Fruit fly (Drosophila melanogaster) whole organism, pupa: ENCODE data around the gene Argl.

ENCODE experiments used
- CG10348 ChIP-seq: fragments of 200-800 bp; sonication (Bioruptor generic); IDR thresholded peaks from 2 replicates; pipeline ENCODE4 v1.3.6; 2022; ENCODE audit warnings: missing biosample characterization, missing genetic modification characterization
- CG12605 ChIP-seq: fragments of 200-800 bp; sonication (Bioruptor generic); IDR thresholded peaks from 2 replicates; pipeline ENCODE4 v1.3.6; 2022; ENCODE audit warnings: missing biosample characterization, missing genetic modification characterization
- CG13204 ChIP-seq: fragments of 200-800 bp; sonication (Bioruptor generic); optimal IDR thresholded peaks from 2 replicates; lab custom pipeline; 2018; ENCODE audit warnings: missing biosample characterization, mild to moderate bottlenecking, missing genetic modification characterization, moderate library complexity
- CG14655 ChIP-seq: fragments of 200-800 bp; sonication (Bioruptor generic); optimal IDR thresholded peaks from 3 replicates; lab custom pipeline; 2017; ENCODE audit warnings: mild to moderate bottlenecking, missing biosample characterization, missing genetic modification reagents, missing genetic modification characterization
- CG15710 ChIP-seq: fragments of 200-800 bp; sonication (Bioruptor generic); optimal IDR thresholded peaks from 2 replicates; lab custom pipeline; 2018; ENCODE audit warnings: missing biosample characterization, mild to moderate bottlenecking, missing genetic modification characterization, moderate library complexity
- CG17806 ChIP-seq: fragments of 200-800 bp; sonication (Bioruptor generic); optimal IDR thresholded peaks from 2 replicates; lab custom pipeline; 2018; ENCODE audit warnings: missing biosample characterization, mild to moderate bottlenecking, missing genetic modification characterization, moderate library complexity
- CG32121 ChIP-seq: fragments of 200-800 bp; sonication (Bioruptor generic); IDR thresholded peaks from 2 replicates; pipeline ENCODE4 v1.3.6; 2022; ENCODE audit warnings: missing biosample characterization, missing genetic modification characterization
- CG34367 ChIP-seq: fragments of 200-800 bp; sonication (Bioruptor generic); optimal IDR thresholded peaks from 2 replicates; lab custom pipeline; 2018; ENCODE audit warnings: missing biosample characterization, mild to moderate bottlenecking, missing genetic modification characterization
- CG4496 ChIP-seq: fragments of 200-800 bp; sonication (Bioruptor generic); IDR thresholded peaks from 3 replicates; pipeline ENCODE4 v1.3.6; 2022; ENCODE audit warnings: missing biosample characterization, missing genetic modification characterization
- CG8159 ChIP-seq: fragments of 200-800 bp; sonication (Bioruptor generic); optimal IDR thresholded peaks from 3 replicates; lab custom pipeline; 2018; ENCODE audit warnings: missing biosample characterization, mild to moderate bottlenecking, missing genetic modification characterization, moderate library complexity
- CG8301 ChIP-seq: fragments of 200-800 bp; sonication (Bioruptor generic); optimal IDR thresholded peaks from 2 replicates; lab custom pipeline; 2018; ENCODE audit warnings: missing biosample characterization, mild to moderate bottlenecking, missing genetic modification characterization
- CG9948 ChIP-seq: fragments of 200-800 bp; sonication (Bioruptor generic); optimal IDR thresholded peaks from 2 replicates; lab custom pipeline; 2018; ENCODE audit warnings: missing biosample characterization, mild to moderate bottlenecking, missing genetic modification characterization, moderate library complexity
- D1 ChIP-seq: fragments of 200-800 bp; sonication (Bioruptor generic); optimal IDR thresholded peaks from 2 replicates; lab custom pipeline; 2018; ENCODE audit warnings: missing biosample characterization, mild to moderate bottlenecking, missing genetic modification characterization, moderate library complexity
- EcR ChIP-seq: fragments of 200-800 bp; sonication (Bioruptor generic); optimal IDR thresholded peaks from 3 replicates; lab custom pipeline; 2019; ENCODE audit warnings: missing biosample characterization, missing genetic modification characterization, mild to moderate bottlenecking, moderate library complexity, missing genetic modification reagents
- Ets98B ChIP-seq: fragments of 200-800 bp; sonication (Bioruptor generic); IDR thresholded peaks from 2 replicates; pipeline ENCODE4 v1.3.6; 2022; ENCODE audit warnings: missing biosample characterization, missing genetic modification characterization
- Pif1A ChIP-seq: fragments of 200-800 bp; sonication (Bioruptor generic); optimal IDR thresholded peaks from 3 replicates; lab custom pipeline; 2016; ENCODE audit warnings: missing biosample characterization, missing genetic modification characterization
- Pif1B ChIP-seq: fragments of 200-800 bp; sonication (Bioruptor generic); optimal IDR thresholded peaks from 3 replicates; lab custom pipeline; 2016; ENCODE audit warnings: missing biosample characterization, missing genetic modification characterization
- Snoo ChIP-seq: fragments of 200-800 bp; sonication (Bioruptor generic); optimal IDR thresholded peaks from 3 replicates; lab custom pipeline; 2017; ENCODE audit warnings: missing biosample characterization, mild to moderate bottlenecking, missing genetic modification characterization, inconsistent platforms
- fd96Ca ChIP-seq: fragments of 200-800 bp; sonication (Bioruptor generic); IDR thresholded peaks from 3 replicates; pipeline ENCODE4 v1.3.6; 2022; ENCODE audit warnings: missing biosample characterization, missing genetic modification characterization
- gl ChIP-seq: fragments of 200-800 bp; sonication (Bioruptor generic); optimal IDR thresholded peaks from 2 replicates; lab custom pipeline; 2018; ENCODE audit warnings: missing biosample characterization, mild to moderate bottlenecking, missing genetic modification characterization
- rn ChIP-seq: fragments of 200-800 bp; sonication (Bioruptor generic); IDR thresholded peaks from 2 replicates; pipeline ENCODE4 v1.3.6; 2022; ENCODE audit warnings: missing biosample characterization, missing genetic modification characterization

Argl gene

dm6 chr2L:8940680-8941079, 1.2 kb downstream of the Argl start:
- TF ChIP-seq CG13204 (GFP tag; lab: Kevin White, UChicago) = no peak
- no peak for TF ChIP-seq CG34367 (tag; lab: Kevin White, UChicago)
- TF ChIP-seq CG9948 (tag; lab: Kevin White, UChicago) = no peak
- TF ChIP-seq gl = no peak
- no peak for TF ChIP-seq CG8159 (tag; lab: Kevin White, UChicago)
- TF ChIP-seq Pif1A (GFP tag; lab: Kevin White, UChicago) = no peak
- TF ChIP-seq Pif1B (GFP tag; lab: Kevin White, UChicago) = no peak
- no peak for TF ChIP-seq CG4496 (GFP tag; lab: Robert Waterston, UW)
- TF ChIP-seq CG32121 (GFP tag; lab: Robert Waterston, UW) = no peak
- no peak for TF ChIP-seq Snoo (tag; lab: Kevin White, UChicago)

DNA sequence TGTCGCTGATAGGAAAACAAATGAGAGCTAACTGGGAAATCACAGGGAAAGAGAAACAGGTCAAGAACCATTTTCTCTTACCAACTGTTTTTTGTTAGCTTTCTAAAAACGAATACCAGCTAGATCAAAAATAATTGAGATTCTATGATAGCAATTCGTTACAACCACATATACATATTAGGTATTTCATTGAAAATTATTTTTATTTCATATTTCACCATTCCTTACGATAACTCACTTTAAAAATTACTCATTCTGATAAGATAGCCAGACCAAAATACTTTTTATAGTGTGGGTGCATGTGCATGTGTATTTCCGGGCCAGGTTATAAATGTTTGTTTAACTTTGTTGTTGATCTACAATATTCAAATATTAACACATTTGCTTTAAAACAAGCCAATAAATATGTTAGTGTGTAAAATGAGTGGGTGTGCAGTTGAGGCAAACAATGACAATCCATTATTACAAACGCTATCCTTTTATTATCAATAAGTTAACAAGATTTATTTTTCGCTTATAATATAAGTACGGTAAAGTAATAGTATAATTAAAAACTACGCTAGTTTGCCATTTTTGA, 4.0 kb downstream of the Argl start:
- TF ChIP-seq CG15710 (tag; lab: Kevin White, UChicago) = no peak
- no peak for TF ChIP-seq CG34367 (tag; lab: Kevin White, UChicago)
- TF ChIP-seq D1 (tag; lab: Kevin White, UChicago) = no peak
- TF ChIP-seq Snoo (tag; lab: Kevin White, UChicago) = no peak
- no peak for TF ChIP-seq CG14655 (GFP tag; lab: Kevin White, UChicago)
- no peak for TF ChIP-seq CG8159 (tag; lab: Kevin White, UChicago)
- no peak for TF ChIP-seq CG9948 (tag; lab: Kevin White, UChicago)
- no peak for TF ChIP-seq Ets98B
- no peak for TF ChIP-seq CG12605 (GFP tag; lab: Robert Waterston, UW)
- TF ChIP-seq CG8301 (tag; lab: Kevin White, UChicago) = no peak
- no peak for TF ChIP-seq Pif1B (GFP tag; lab: Kevin White, UChicago)
- no peak for TF ChIP-seq EcR (GFP tag; lab: Kevin White, UChicago)
- no peak for TF ChIP-seq CG13204 (GFP tag; lab: Kevin White, UChicago)
- no peak for TF ChIP-seq rn (GFP tag; lab: Robert Waterston, UW)
- no peak for TF ChIP-seq CG32121 (GFP tag; lab: Robert Waterston, UW)
- no peak for TF ChIP-seq gl
- TF ChIP-seq CG17806 (tag; lab: Kevin White, UChicago) = no peak
- no peak for TF ChIP-seq CG10348 (GFP tag; lab: Robert Waterston, UW)

dm6 chr2L:8937003-8937402, 4.9 kb downstream of the Argl start, which contains the start of gene Tsp29Fb:
Tsp29Fb (plus strand) TSS chr2L:8937390.
- TF ChIP-seq Snoo (tag; lab: Kevin White, UChicago) (peak; percentile 62), CG13204 (GFP tag; lab: Kevin White, UChicago) (no peak), CG14655 (GFP tag; lab: Kevin White, UChicago) (no peak), Ets98B (peak; percentile 36), CG4496 (GFP tag; lab: Robert Waterston, UW) (0 out of 3 replicates have a peak, but pooled peaks have one; percentile 31), D1 (tag; lab: Kevin White, UChicago) (no peak), fd96Ca (no peak), CG10348 (GFP tag; lab: Robert Waterston, UW) (no peak), rn (GFP tag; lab: Robert Waterston, UW) (no peak), CG9948 (tag; lab: Kevin White, UChicago) (no peak), Pif1B (GFP tag; lab: Kevin White, UChicago) (peak; percentile 18), CG32121 (GFP tag; lab: Robert Waterston, UW) (no peak), CG34367 (tag; lab: Kevin White, UChicago) (no peak), CG8159 (tag; lab: Kevin White, UChicago) (peak; percentile 59), Pif1A (GFP tag; lab: Kevin White, UChicago) (peak; percentile 48), CG8301 (tag; lab: Kevin White, UChicago) (no peak), CG12605 (GFP tag; lab: Robert Waterston, UW) (no peak), gl (no peak), CG15710 (tag; lab: Kevin White, UChicago) (no peak)

DNA sequence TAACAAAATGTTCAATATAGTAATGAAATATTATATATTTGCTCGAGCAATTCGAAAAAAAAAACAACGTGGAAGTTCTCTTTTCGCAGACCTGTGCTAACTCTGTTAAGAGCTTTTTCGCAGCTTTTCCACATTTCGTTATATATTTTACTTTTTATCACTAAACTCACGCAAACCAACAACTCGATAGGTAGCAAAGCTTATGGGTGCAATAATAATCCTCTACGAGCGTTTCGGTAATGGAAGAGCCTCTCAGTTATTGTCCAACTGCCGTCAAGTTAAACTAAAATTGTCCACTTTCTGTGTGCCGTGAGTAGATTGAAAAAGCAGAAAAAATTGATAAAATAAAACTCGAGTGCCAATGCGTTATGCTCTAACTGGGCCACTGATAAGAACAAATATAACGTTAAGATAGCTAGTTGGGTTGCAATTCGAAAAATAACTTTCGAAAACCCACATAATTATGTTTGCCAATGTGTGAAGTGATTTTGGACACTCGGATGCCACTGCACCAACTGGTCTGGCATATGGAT, 8.1 kb downstream of the Argl start, which contains the start of gene Tsp29Fa:
Gene Tsp29Fa, plus strand, starts transcription at position 253 of the 533 bp plus-strand sequence.
- TF ChIP-seq rn (GFP tag; lab: Robert Waterston, UW) (no peak), gl (no peak), CG10348 (GFP tag; lab: Robert Waterston, UW) (no peak), EcR (GFP tag; lab: Kevin White, UChicago) (no peak), CG32121 (GFP tag; lab: Robert Waterston, UW) (no peak), CG9948 (tag; lab: Kevin White, UChicago) (no peak)

DNA sequence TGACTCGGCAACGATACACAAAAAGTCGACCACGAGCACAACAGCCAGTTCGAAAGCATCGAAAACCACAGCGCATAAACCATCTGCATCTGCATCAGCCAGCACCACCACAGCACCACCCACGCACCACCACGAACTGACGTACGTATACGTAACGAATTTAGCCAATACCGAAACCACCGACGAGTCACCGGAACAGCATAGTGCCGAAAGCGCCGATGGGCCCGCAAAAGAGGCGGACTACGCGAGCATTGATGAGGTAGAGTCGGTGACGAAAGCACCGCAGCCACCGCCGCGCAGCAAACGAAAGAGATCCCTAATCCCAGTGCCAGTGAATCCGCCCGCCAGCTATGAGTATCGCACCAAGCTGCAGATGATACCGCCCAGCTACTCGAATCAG, 10.7 kb downstream of the Argl start:
- no peak for TF ChIP-seq CG10348 (GFP tag; lab: Robert Waterston, UW)

DNA sequence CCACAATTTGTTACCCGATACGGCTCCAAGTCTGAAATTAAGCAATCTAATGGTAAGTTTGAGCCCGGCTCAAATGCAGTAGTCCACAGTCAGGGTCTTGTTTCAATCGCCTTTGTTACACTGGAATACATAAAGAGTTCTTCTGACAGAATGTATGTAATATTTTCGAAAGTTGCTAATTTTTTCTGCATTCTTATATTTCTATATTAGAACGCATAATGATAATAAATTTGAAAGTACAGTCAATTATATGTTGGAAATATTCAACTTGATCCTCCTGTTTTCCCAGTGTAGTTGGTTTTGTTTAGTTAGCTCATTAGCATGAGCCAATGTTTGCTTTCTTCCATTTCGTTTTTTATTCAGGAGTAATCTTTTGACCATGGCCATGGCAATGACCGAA, 18.5 kb downstream of the Argl start:
- TF ChIP-seq CG4496 (GFP tag; lab: Robert Waterston, UW) = peak; percentile 50; the same call in 2 of the 3 replicates
- peak; percentile 60 for TF ChIP-seq CG8301 (tag; lab: Kevin White, UChicago)
- TF ChIP-seq Ets98B = no peak
- TF ChIP-seq, all 21 proteins: peak for 2
